Fruit fly (Drosophila melanogaster) whole organism, embryonic: ENCODE measurements around the gene sp3.

Experiments used
- CG11247 ChIP-seq: fragments of 200-800 bp; sonication (Bioruptor generic); IDR thresholded peaks from 2 replicates; pipeline ENCODE4 v1.3.6; 2022; ENCODE audit warnings: missing biosample characterization, missing genetic modification characterization
- CG11504 ChIP-seq: fragments of 200-800 bp; sonication (Bioruptor generic); optimal IDR thresholded peaks from 3 replicates; lab custom pipeline; 2019; ENCODE audit warnings: missing biosample characterization, mild to moderate bottlenecking, missing genetic modification characterization, moderate library complexity
- CG11560 ChIP-seq: fragments of 200-800 bp; sonication (Bioruptor generic); IDR thresholded peaks from 3 replicates; pipeline ENCODE4 v1.3.6; 2022; ENCODE audit warnings: missing biosample characterization, missing genetic modification characterization
- CG12942 ChIP-seq: fragments of 200-800 bp; sonication (Bioruptor generic); optimal IDR thresholded peaks from 3 replicates; lab custom pipeline; 2016; ENCODE audit warnings: missing biosample characterization, missing genetic modification characterization
- CG13123 ChIP-seq: fragments of 200-800 bp; sonication (Bioruptor generic); optimal IDR thresholded peaks from 2 replicates; lab custom pipeline; 2016; ENCODE audit warnings: missing biosample characterization, missing genetic modification characterization
- CG13894 ChIP-seq: fragments of 200-800 bp; sonication (Bioruptor generic); optimal IDR thresholded peaks from 3 replicates; lab custom pipeline; 2018; ENCODE audit warnings: missing biosample characterization, mild to moderate bottlenecking, missing genetic modification characterization, moderate library complexity
- CG15601 ChIP-seq: fragments of 200-800 bp; sonication (Bioruptor generic); optimal IDR thresholded peaks from 3 replicates; lab custom pipeline; 2019; ENCODE audit warnings: missing biosample characterization, mild to moderate bottlenecking, missing genetic modification characterization, moderate library complexity
- CG17359 ChIP-seq: fragments of 200-800 bp; sonication (Bioruptor generic); optimal IDR thresholded peaks from 3 replicates; lab custom pipeline; 2018; ENCODE audit warnings: missing biosample characterization, mild to moderate bottlenecking, missing genetic modification characterization, moderate library complexity
- CG1832 ChIP-seq: fragments of 200-800 bp; sonication (Bioruptor generic); optimal IDR thresholded peaks from 2 replicates; lab custom pipeline; 2017; ENCODE audit warnings: missing biosample characterization, mild to moderate bottlenecking, missing genetic modification characterization, inconsistent platforms
- CG3726 ChIP-seq: fragments of 200-800 bp; sonication (Bioruptor generic); IDR thresholded peaks from 3 replicates; pipeline ENCODE4, ENCODE4 v1.3.6; 2022; ENCODE audit warnings: missing biosample characterization, missing genetic modification characterization
- CG6175 ChIP-seq: fragments of 200-800 bp; sonication (Bioruptor generic); IDR thresholded peaks from 3 replicates; pipeline ENCODE4 v1.3.6; 2022; ENCODE audit warnings: missing biosample characterization, missing genetic modification characterization
- CG6813 ChIP-seq: fragments of 200-800 bp; sonication (Bioruptor generic); optimal IDR thresholded peaks from 2 replicates; lab custom pipeline; 2017; ENCODE audit warnings: missing biosample characterization, missing genetic modification characterization, mild to moderate bottlenecking, moderate library complexity, missing genetic modification reagents
- Chrac-16 ChIP-seq: fragments of 200-800 bp; sonication (Bioruptor generic); optimal IDR thresholded peaks from 3 replicates; lab custom pipeline; 2016; ENCODE audit warnings: missing biosample characterization, missing genetic modification characterization
- CoRest ChIP-seq: fragments of 200-800 bp; sonication (Bioruptor generic); optimal IDR thresholded peaks from 3 replicates; lab custom pipeline; 2018; ENCODE audit warnings: missing biosample characterization, mild to moderate bottlenecking, missing genetic modification characterization, moderate library complexity
- D ChIP-seq, 2 experiments: fragments of 200-800 bp in 1 of 2; fragments of >200 bp in 1 of 2; sonication (Bioruptor generic) in 1 of 2; optimal IDR thresholded peaks; 2 replicates in 1 of 2; 3 replicates in 1 of 2; lab custom pipeline; 2017; ENCODE audit warnings: mild to moderate bottlenecking in 1 of 2, missing biosample characterization in 1 of 2, missing genetic modification characterization in 1 of 2, missing genetic modification reagents in 1 of 2
- Dek ChIP-seq: fragments of 200-800 bp; sonication (Bioruptor generic); optimal IDR thresholded peaks from 3 replicates; lab custom pipeline; 2019; ENCODE audit warnings: missing biosample characterization, mild to moderate bottlenecking, missing genetic modification characterization, moderate library complexity
- Fer3 ChIP-seq: fragments of 200-800 bp; sonication (Bioruptor generic); optimal IDR thresholded peaks from 2 replicates; lab custom pipeline; 2018; ENCODE audit warnings: missing biosample characterization, mild to moderate bottlenecking, missing genetic modification characterization, moderate library complexity
- Hr78 ChIP-seq, 2 experiments: fragments of 200-800 bp in 1 of 2; fragments of >200 bp in 1 of 2; sonication (Bioruptor generic) in 1 of 2; optimal IDR thresholded peaks; 2 replicates each; lab custom pipeline; 2017 to 2019; ENCODE audit warnings: missing biosample characterization in 2 of 2, missing genetic modification characterization in 2 of 2, mild to moderate bottlenecking in 1 of 2, moderate library complexity in 1 of 2
- Nf-YB ChIP-seq: fragments of 200-800 bp; sonication (Bioruptor generic); optimal IDR thresholded peaks from 3 replicates; lab custom pipeline; 2019; ENCODE audit warnings: missing biosample characterization, mild to moderate bottlenecking, missing genetic modification characterization, moderate library complexity
- Nf-YC ChIP-seq: fragments of 200-800 bp; optimal IDR thresholded peaks from 3 replicates; lab custom pipeline; 2019; ENCODE audit warnings: missing biosample characterization, mild to moderate bottlenecking, missing genetic modification characterization, moderate library complexity
- Poxn ChIP-seq: fragments of 200-800 bp; sonication (Bioruptor generic); IDR thresholded peaks from 2 replicates; pipeline ENCODE4 v1.3.6; 2022; ENCODE audit warnings: missing biosample characterization, missing genetic modification characterization
- Scr ChIP-seq: fragments of 200-800 bp; sonication (Bioruptor generic); IDR thresholded peaks from 2 replicates; pipeline ENCODE4 v1.3.6; 2022; ENCODE audit warnings: missing biosample characterization, missing genetic modification characterization; ENCODE audit not compliant: partially characterized antibody
- Sox102F ChIP-seq: fragments of 200-800 bp; sonication (Bioruptor generic); optimal IDR thresholded peaks from 2 replicates; lab custom pipeline; 2018; ENCODE audit warnings: missing biosample characterization, mild to moderate bottlenecking, missing genetic modification characterization, moderate library complexity
- br ChIP-seq: fragments of >200 bp; optimal IDR thresholded peaks from 2 replicates; lab custom pipeline; 2017
- chinmo ChIP-seq: fragments of 200-800 bp; sonication (Bioruptor generic); IDR thresholded peaks from 4 replicates; pipeline ENCODE4 v1.3.6; 2022; ENCODE audit warnings: missing biosample characterization, missing genetic modification characterization; ENCODE audit not compliant: partially characterized antibody
- dmrt11E ChIP-seq: fragments of 200-800 bp; sonication (Bioruptor generic); optimal IDR thresholded peaks from 3 replicates; lab custom pipeline; 2018; ENCODE audit warnings: missing biosample characterization, mild to moderate bottlenecking, missing genetic modification characterization, moderate library complexity
- dmrt99B ChIP-seq: fragments of 200-800 bp; sonication (Bioruptor generic); optimal IDR thresholded peaks from 2 replicates; lab custom pipeline; 2018; ENCODE audit warnings: missing biosample characterization, mild to moderate bottlenecking, missing genetic modification characterization, moderate library complexity
- exex ChIP-seq: fragments of 200-800 bp; sonication (Bioruptor generic); optimal IDR thresholded peaks from 4 replicates; lab custom pipeline; 2018; ENCODE audit warnings: missing biosample characterization, mild to moderate bottlenecking, missing genetic modification characterization, moderate library complexity
- fd102C ChIP-seq: fragments of 200-800 bp; sonication (Bioruptor generic); optimal IDR thresholded peaks from 2 replicates; lab custom pipeline; 2018; ENCODE audit warnings: missing biosample characterization, mild to moderate bottlenecking, missing genetic modification characterization, moderate library complexity
- ftz-f1 ChIP-seq: fragments of 200-800 bp; sonication (Bioruptor generic); optimal IDR thresholded peaks from 2 replicates; lab custom pipeline; 2016; ENCODE audit warnings: missing biosample characterization, missing genetic modification characterization
- grn ChIP-seq: fragments of 200-800 bp; sonication (Bioruptor generic); optimal IDR thresholded peaks from 3 replicates; lab custom pipeline; 2017; ENCODE audit warnings: missing biosample characterization, missing genetic modification characterization
- lab ChIP-seq: fragments of 200-800 bp; sonication (Bioruptor generic); optimal IDR thresholded peaks from 3 replicates; lab custom pipeline; 2017; ENCODE audit warnings: missing biosample characterization, missing genetic modification characterization, mild to moderate bottlenecking, moderate library complexity, missing genetic modification reagents
- maf-S ChIP-seq: fragments of 200-800 bp; sonication (Bioruptor generic); optimal IDR thresholded peaks from 2 replicates; lab custom pipeline; 2016; ENCODE audit warnings: missing biosample characterization, missing genetic modification characterization
- nerfin-2 ChIP-seq: fragments of 200-800 bp; sonication (Bioruptor generic); IDR thresholded peaks from 2 replicates; pipeline ENCODE4 v1.3.6; 2022; ENCODE audit warnings: missing biosample characterization, missing genetic modification characterization; ENCODE audit not compliant: partially characterized antibody
- odd ChIP-seq: fragments of 200-800 bp; sonication (Bioruptor generic); optimal IDR thresholded peaks from 2 replicates; lab custom pipeline; 2017; ENCODE audit warnings: missing biosample characterization, mild to moderate bottlenecking, missing genetic modification characterization
- sens ChIP-seq: fragments of 200-800 bp; sonication (Bioruptor generic); peaks from one replicate; lab custom pipeline; 2016; ENCODE audit warnings: missing biosample characterization, missing genetic modification characterization
- slou ChIP-seq: fragments of 200-800 bp; sonication (Bioruptor generic); optimal IDR thresholded peaks from 3 replicates; lab custom pipeline; 2016; ENCODE audit warnings: missing biosample characterization, missing genetic modification characterization
- ssp ChIP-seq: fragments of 200-800 bp; sonication (Bioruptor generic); IDR thresholded peaks from 2 replicates; pipeline ENCODE4 v1.3.6; 2022; ENCODE audit warnings: missing biosample characterization, missing genetic modification characterization
- sug ChIP-seq: fragments of 200-800 bp; optimal IDR thresholded peaks from 2 replicates; lab custom pipeline; 2019; ENCODE audit warnings: missing biosample characterization, mild to moderate bottlenecking, missing genetic modification characterization, moderate library complexity
- z ChIP-seq: fragments of 200-800 bp; sonication (Bioruptor generic); IDR thresholded peaks from 3 replicates; pipeline ENCODE4 v1.3.6; 2022; ENCODE audit warnings: missing biosample characterization, missing genetic modification characterization

sp3 gene

dm6 chr3R:21521780-21522179 lies 1.1 kb downstream of the sp3 start (continued):
- TF ChIP-seq chinmo (GFP tag; lab: Robert Waterston, UW) (0 out of 4 replicates have a peak, but pooled peaks have one; percentile 53), CG1832 (GFP tag; lab: Kevin White, UChicago) (no peak)

- TF ChIP-seq lab (peak; percentile 60), sug (tag; lab: Kevin White, UChicago) (no peak), exex (peak; percentile 67)
Measured at dm6 chr3R:21524574-21524973, 3.8 kb downstream of the sp3 start.

- TF ChIP-seq CG17359, result no peak
- TF ChIP-seq slou, result no peak
- TF ChIP-seq Dek (tag; lab: Kevin White, UChicago), result no peak
- TF ChIP-seq Nf-YC, result peak; percentile 48
- peak; percentile 69 for TF ChIP-seq Nf-YB (GFP tag; lab: Kevin White, UChicago)
- peak; percentile 62 for TF ChIP-seq sens (GFP tag; lab: Kevin White, UChicago)
- TF ChIP-seq br (lab: Kevin White, UChicago), result no peak
- no peak for TF ChIP-seq grn (GFP tag; lab: Kevin White, UChicago)
- no peak for TF ChIP-seq fd102C (GFP tag; lab: Kevin White, UChicago)
- TF ChIP-seq, all 482 proteins: peak for 3
Measured at dm6 chr3R:21528529-21528928, 7.8 kb downstream of the sp3 start.

- TF ChIP-seq z (GFP tag; lab: Robert Waterston, UW) (0 out of 3 replicates have a peak, but pooled peaks have one; percentile 12), CG3726 (0 out of 3 replicates have a peak, but pooled peaks have one; percentile 36), maf-S (no peak), CG11247 (GFP tag; lab: Robert Waterston, UW) (no peak), Nf-YB (GFP tag; lab: Kevin White, UChicago) (peak; percentile 70), Nf-YC (peak; percentile 76), Chrac-16 (GFP tag; lab: Kevin White, UChicago) (no peak)
Measured at dm6 chr3R:21534256-21534655, 13.5 kb downstream of the sp3 start.

dm6 chr3R:21534697-21535676 lies 14.3 kb downstream of the sp3 start:
- no peak for TF ChIP-seq Poxn (GFP tag; lab: Robert Waterston, UW)
- TF ChIP-seq sens (GFP tag; lab: Kevin White, UChicago), result peak; percentile 37
- peak; percentile 21 for TF ChIP-seq dmrt99B
- TF ChIP-seq odd, result no peak
- no peak for TF ChIP-seq D (optimal IDR thresholded peaks at IDR 0.05; lab: Kevin White, UChicago)
- TF ChIP-seq D (GFP tag; optimal IDR thresholded peaks at IDR 0.05; lab: Kevin White, UChicago), result peak; percentile 12
- no peak for TF ChIP-seq CG13894
- peak; percentile 6 for TF ChIP-seq CoRest
- no peak for TF ChIP-seq CG11504 (tag; lab: Kevin White, UChicago)
- no peak for TF ChIP-seq CG12942 (GFP tag; lab: Kevin White, UChicago)
- no peak for TF ChIP-seq CG13123 (GFP tag; lab: Kevin White, UChicago)
- no peak for TF ChIP-seq CG6175 (GFP tag; lab: Robert Waterston, UW)
- TF ChIP-seq CG6813 (GFP tag; lab: Kevin White, UChicago), result peak; percentile 19
- TF ChIP-seq CG15601 (tag; lab: Kevin White, UChicago), result no peak
- TF ChIP-seq Hr78 (GFP tag; optimal IDR thresholded peaks at IDR 0.05; lab: Kevin White, UChicago), result no peak
- no peak for TF ChIP-seq nerfin-2 (GFP tag; lab: Robert Waterston, UW)
- no peak for TF ChIP-seq Fer3 (tag; lab: Kevin White, UChicago)
- no peak for TF ChIP-seq CG11560 (tag; lab: Robert Waterston, UW)
- peak; percentile 37 for TF ChIP-seq dmrt11E
- no peak for TF ChIP-seq ftz-f1 (GFP tag; lab: Kevin White, UChicago)
- TF ChIP-seq fd102C (GFP tag; lab: Kevin White, UChicago), result peak; percentile 36
- no peak for TF ChIP-seq Scr (GFP tag; lab: Robert Waterston, UW)
- TF ChIP-seq Sox102F (GFP tag; lab: Kevin White, UChicago), result no peak
- no peak for TF ChIP-seq ssp (GFP tag; lab: Robert Waterston, UW)
